Worm (Caenorhabditis elegans): ENCODE results near the gene srh-231.

ce11 chrV:7395359-7395758 is 43.3 kb upstream of the srh-231 start, which contains the start of gene srx-9:
- TF ChIP-seq tbx-37 (GFP tag; conservative IDR thresholded peaks at IDR 0.05) (no peak), ama-1 (optimal IDR thresholded peaks at IDR 0.05) (no peak), B0310.2 (tag; optimal IDR thresholded peaks at IDR 0.05) (no peak)
